Fruit fly (Drosophila melanogaster) whole organism: Measurements from ENCODE around the gene Dora.

Source experiments
- CG8478 ChIP-seq: fragments of >200 bp; optimal IDR thresholded peaks from 2 replicates; lab custom pipeline; 2018; ENCODE audit warnings: inconsistent platforms
- pan ChIP-seq: fragments of >200 bp; optimal IDR thresholded peaks from 2 replicates; lab custom pipeline; 2017
- psq ChIP-seq: fragments of >200 bp; optimal IDR thresholded peaks from 2 replicates; lab custom pipeline; 2017
- usp ChIP-seq: fragments of >200 bp; optimal IDR thresholded peaks from 2 replicates; lab custom pipeline; 2017; ENCODE audit warnings: missing biosample characterization, missing genetic modification characterization, mixed read lengths

DNA sequence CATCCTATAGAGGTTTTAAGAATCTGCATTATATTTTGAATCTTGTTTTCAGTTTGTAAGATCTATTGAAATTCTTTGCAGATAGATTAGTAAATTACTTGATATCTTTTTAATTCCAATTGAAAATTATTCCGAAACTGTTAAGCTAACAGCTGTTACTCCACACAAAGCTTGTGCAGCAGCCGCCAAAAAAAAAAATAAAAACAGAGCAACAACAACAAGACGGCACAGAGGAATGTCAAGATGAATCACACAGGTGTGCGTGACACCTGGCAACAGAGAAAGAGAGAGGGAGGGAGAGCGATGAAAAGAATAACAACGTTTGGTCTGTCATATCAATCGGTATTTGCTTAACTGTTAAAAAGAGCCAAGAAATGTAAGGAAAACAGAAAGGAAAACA is 28.7 kb upstream of the Dora start:
- no peak for TF ChIP-seq CG8478 (lab: Kevin White, UChicago)
- no peak for TF ChIP-seq psq
- no peak for TF ChIP-seq pan (lab: Kevin White, UChicago)
- TF ChIP-seq usp = no peak
